Fruit fly (Drosophila melanogaster) whole organism, embryonic: ENCODE data around the gene Rab18.

Source experiments
- Atf6 ChIP-seq: fragments of 200-800 bp; sonication (Bioruptor generic); IDR thresholded peaks from 2 replicates; pipeline ENCODE4 v1.3.6; 2022; ENCODE audit warnings: missing biosample characterization, missing genetic modification characterization
- B-H2 ChIP-seq: fragments of 200-800 bp; sonication (Bioruptor generic); optimal IDR thresholded peaks from 2 replicates; lab custom pipeline; 2018; ENCODE audit warnings: missing biosample characterization, mild to moderate bottlenecking, missing genetic modification characterization
- CG12071 ChIP-seq: fragments of 200-800 bp; sonication (Bioruptor generic); optimal IDR thresholded peaks from 3 replicates; lab custom pipeline; 2018; ENCODE audit warnings: missing biosample characterization, mild to moderate bottlenecking, missing genetic modification characterization
- CG12391 ChIP-seq: fragments of 200-800 bp; sonication (Bioruptor generic); optimal IDR thresholded peaks from 3 replicates; lab custom pipeline; 2018; ENCODE audit warnings: missing biosample characterization, mild to moderate bottlenecking, missing genetic modification characterization, moderate library complexity
- CG12659 ChIP-seq: fragments of 200-800 bp; sonication (Bioruptor generic); optimal IDR thresholded peaks from 3 replicates; lab custom pipeline; 2017; ENCODE audit warnings: mild to moderate bottlenecking, missing biosample characterization, missing genetic modification reagents, missing genetic modification characterization
- CG12744 ChIP-seq: fragments of 200-800 bp; sonication (Bioruptor generic); optimal IDR thresholded peaks from 2 replicates; lab custom pipeline; 2016; ENCODE audit warnings: missing biosample characterization, missing genetic modification characterization
- CG13894 ChIP-seq: fragments of 200-800 bp; sonication (Bioruptor generic); optimal IDR thresholded peaks from 3 replicates; lab custom pipeline; 2018; ENCODE audit warnings: missing biosample characterization, mild to moderate bottlenecking, missing genetic modification characterization, moderate library complexity
- CG14667 ChIP-seq: fragments of 200-800 bp; sonication (Bioruptor generic); IDR thresholded peaks from 2 replicates; pipeline ENCODE4 v1.3.6; 2022; ENCODE audit warnings: missing biosample characterization, missing genetic modification characterization
- CG15011 ChIP-seq: fragments of 200-800 bp; sonication (Bioruptor generic); optimal IDR thresholded peaks from 3 replicates; lab custom pipeline; 2018; ENCODE audit warnings: missing biosample characterization, mild to moderate bottlenecking, missing genetic modification characterization
- CG17359 ChIP-seq: fragments of 200-800 bp; sonication (Bioruptor generic); optimal IDR thresholded peaks from 3 replicates; lab custom pipeline; 2018; ENCODE audit warnings: missing biosample characterization, mild to moderate bottlenecking, missing genetic modification characterization, moderate library complexity
- CG34376 ChIP-seq: fragments of 200-800 bp; sonication (Bioruptor generic); optimal IDR thresholded peaks from 2 replicates; lab custom pipeline; 2018; ENCODE audit warnings: missing biosample characterization, mild to moderate bottlenecking, missing genetic modification characterization
- CG3847 ChIP-seq: fragments of 200-800 bp; sonication (Bioruptor generic); IDR thresholded peaks from 2 replicates; pipeline ENCODE4 v1.3.6; 2022; ENCODE audit warnings: missing biosample characterization, missing genetic modification characterization
- CG4282 ChIP-seq: fragments of 200-800 bp; sonication (Bioruptor generic); optimal IDR thresholded peaks from 2 replicates; lab custom pipeline; 2016; ENCODE audit warnings: missing biosample characterization, missing genetic modification characterization
- CG4424 ChIP-seq: fragments of 200-800 bp; sonication (Bioruptor generic); optimal IDR thresholded peaks from 3 replicates; lab custom pipeline; 2016; ENCODE audit warnings: missing biosample characterization, missing genetic modification characterization
- CG5245 ChIP-seq: fragments of 200-800 bp; sonication (Bioruptor generic); optimal IDR thresholded peaks from 3 replicates; lab custom pipeline; 2016; ENCODE audit warnings: missing biosample characterization, missing genetic modification characterization
- CG7839 ChIP-seq: fragments of 200-800 bp; sonication (Bioruptor generic); optimal IDR thresholded peaks from 3 replicates; lab custom pipeline; 2018; ENCODE audit warnings: missing biosample characterization, mild to moderate bottlenecking, missing genetic modification characterization, moderate library complexity
- CG8290 ChIP-seq, 3 experiments: fragments of 200-800 bp; sonication (Bioruptor generic); optimal IDR thresholded peaks; 2 replicates each; lab custom pipeline; 2016 to 2019; ENCODE audit warnings: missing biosample characterization in 3 of 3, missing genetic modification characterization in 3 of 3, mild to moderate bottlenecking in 2 of 3, moderate library complexity in 1 of 3
- CG9797 ChIP-seq: fragments of 200-800 bp; sonication (Bioruptor generic); optimal IDR thresholded peaks from 3 replicates; lab custom pipeline; 2018; ENCODE audit warnings: missing biosample characterization, mild to moderate bottlenecking, missing genetic modification characterization
- CG9876 ChIP-seq: fragments of 200-800 bp; sonication (Bioruptor generic); optimal IDR thresholded peaks from 2 replicates; lab custom pipeline; 2016; ENCODE audit warnings: missing biosample characterization, missing genetic modification characterization
- CkIIα-i1 ChIP-seq: fragments of 200-800 bp; sonication (Bioruptor generic); IDR thresholded peaks from 2 replicates; pipeline ENCODE4 v1.3.6; 2022; ENCODE audit warnings: missing biosample characterization, missing genetic modification characterization
- Drgx ChIP-seq: fragments of 200-800 bp; sonication (Bioruptor generic); IDR thresholded peaks from 2 replicates; pipeline ENCODE4 v1.3.6; 2022; ENCODE audit warnings: missing biosample characterization, missing genetic modification characterization
- ERR ChIP-seq: fragments of 200-800 bp; sonication (Bioruptor generic); optimal IDR thresholded peaks from 2 replicates; lab custom pipeline; 2016; ENCODE audit warnings: missing biosample characterization, missing genetic modification characterization
- H2.0 ChIP-seq: fragments of 200-800 bp; sonication (Bioruptor generic); IDR thresholded peaks from 2 replicates; pipeline ENCODE4 v1.3.6; 2022; ENCODE audit warnings: missing biosample characterization, missing genetic modification characterization
- Jarid2 ChIP-seq: fragments of 200-800 bp; sonication (Bioruptor generic); optimal IDR thresholded peaks from 3 replicates; lab custom pipeline; 2017; ENCODE audit warnings: mild to moderate bottlenecking, missing biosample characterization, missing genetic modification reagents, missing genetic modification characterization
- Med ChIP-seq: fragments of 200-800 bp; sonication (Bioruptor generic); peaks from one replicate; lab custom pipeline; 2016; ENCODE audit warnings: missing biosample characterization, missing genetic modification characterization, mild to moderate bottlenecking, inconsistent platforms, moderate library complexity
- NfI ChIP-seq: fragments of 200-800 bp; sonication (Bioruptor generic); optimal IDR thresholded peaks from 3 replicates; lab custom pipeline; 2018; ENCODE audit warnings: missing biosample characterization, mild to moderate bottlenecking, missing genetic modification characterization, moderate library complexity
- Pdp1 ChIP-seq, 2 experiments: fragments of 200-800 bp; sonication (Bioruptor generic); optimal IDR thresholded peaks; 3 replicates each; lab custom pipeline; 2016; ENCODE audit warnings: missing biosample characterization in 2 of 2, missing genetic modification characterization in 2 of 2, mild to moderate bottlenecking in 1 of 2, moderate library complexity in 1 of 2
- Sin3A ChIP-seq: fragments of >200 bp; optimal IDR thresholded peaks from 2 replicates; lab custom pipeline; 2018
- Vsx1 ChIP-seq: fragments of 200-800 bp; sonication (Bioruptor generic); optimal IDR thresholded peaks from 2 replicates; lab custom pipeline; 2017; ENCODE audit warnings: missing biosample characterization, mild to moderate bottlenecking, missing genetic modification characterization, missing genetic modification reagents
- ac ChIP-seq: fragments of 200-800 bp; sonication (Bioruptor generic); optimal IDR thresholded peaks from 3 replicates; lab custom pipeline; 2017; ENCODE audit warnings: missing biosample characterization, mild to moderate bottlenecking, missing genetic modification characterization
- caup ChIP-seq: fragments of 200-800 bp; sonication (Bioruptor generic); optimal IDR thresholded peaks from 3 replicates; lab custom pipeline; 2017; ENCODE audit warnings: missing biosample characterization, mild to moderate bottlenecking, missing genetic modification characterization, moderate library complexity; ENCODE audit not compliant: severe bottlenecking
- chn ChIP-seq: fragments of 200-800 bp; sonication (Bioruptor generic); optimal IDR thresholded peaks from 2 replicates; lab custom pipeline; 2016; ENCODE audit warnings: missing biosample characterization, missing genetic modification characterization
- crol ChIP-seq: fragments of 200-800 bp; sonication (Bioruptor generic); IDR thresholded peaks from 2 replicates; pipeline ENCODE4 v1.3.6; 2022; ENCODE audit warnings: missing biosample characterization, missing genetic modification characterization
- cwo ChIP-seq: fragments of 200-800 bp; sonication (Bioruptor generic); optimal IDR thresholded peaks from 3 replicates; lab custom pipeline; 2017; ENCODE audit warnings: missing biosample characterization, missing genetic modification characterization, mild to moderate bottlenecking, moderate library complexity, missing genetic modification reagents
- dati ChIP-seq: fragments of 200-800 bp; sonication (Bioruptor generic); IDR thresholded peaks from 2 replicates; pipeline ENCODE4 v1.3.6; 2022; ENCODE audit warnings: missing biosample characterization, missing genetic modification characterization
- dmrt11E ChIP-seq: fragments of 200-800 bp; sonication (Bioruptor generic); optimal IDR thresholded peaks from 3 replicates; lab custom pipeline; 2018; ENCODE audit warnings: missing biosample characterization, mild to moderate bottlenecking, missing genetic modification characterization, moderate library complexity
- esg ChIP-seq: fragments of 200-800 bp; sonication (Bioruptor generic); conservative IDR thresholded peaks from 2 replicates; pipeline ENCODE4 v1.3.6; 2022; ENCODE audit warnings: missing biosample characterization, missing genetic modification characterization
- gcm ChIP-seq: fragments of 200-800 bp; sonication (Bioruptor generic); optimal IDR thresholded peaks from 2 replicates; lab custom pipeline; 2019; ENCODE audit warnings: missing biosample characterization, mild to moderate bottlenecking, missing genetic modification characterization, moderate library complexity
- grau ChIP-seq: fragments of 200-800 bp; optimal IDR thresholded peaks from 3 replicates; lab custom pipeline; 2019; ENCODE audit warnings: missing biosample characterization, mild to moderate bottlenecking, missing genetic modification characterization, moderate library complexity
- grn ChIP-seq: fragments of 200-800 bp; sonication (Bioruptor generic); optimal IDR thresholded peaks from 3 replicates; lab custom pipeline; 2017; ENCODE audit warnings: missing biosample characterization, missing genetic modification characterization
- gsb-n ChIP-seq: fragments of 200-800 bp; sonication (Bioruptor generic); optimal IDR thresholded peaks from 3 replicates; lab custom pipeline; 2018; ENCODE audit warnings: missing biosample characterization, mild to moderate bottlenecking, missing genetic modification characterization
- lmd ChIP-seq: fragments of 200-800 bp; sonication (Bioruptor generic); IDR thresholded peaks from 2 replicates; pipeline ENCODE4 v1.3.6; 2022; ENCODE audit warnings: missing biosample characterization, missing genetic modification characterization
- otp ChIP-seq: fragments of 200-800 bp; sonication (Bioruptor generic); IDR thresholded peaks from 3 replicates; pipeline ENCODE4, ENCODE4 v1.3.6; 2022; ENCODE audit warnings: missing biosample characterization, missing genetic modification characterization
- pho ChIP-seq: fragments of 200-800 bp; sonication (Bioruptor generic); optimal IDR thresholded peaks from 2 replicates; lab custom pipeline; 2016; ENCODE audit warnings: missing biosample characterization, missing genetic modification characterization
- schlank ChIP-seq: fragments of 200-800 bp; sonication (Bioruptor generic); optimal IDR thresholded peaks from 2 replicates; lab custom pipeline; 2018; ENCODE audit warnings: missing biosample characterization, mild to moderate bottlenecking, missing genetic modification characterization
- scrt ChIP-seq: fragments of 200-800 bp; sonication (Bioruptor generic); optimal IDR thresholded peaks from 2 replicates; lab custom pipeline; 2018; ENCODE audit warnings: missing biosample characterization, mild to moderate bottlenecking, missing genetic modification characterization, moderate library complexity
- seq ChIP-seq: fragments of 200-800 bp; sonication (Bioruptor generic); IDR thresholded peaks from 2 replicates; pipeline ENCODE4 v1.3.6; 2022; ENCODE audit warnings: missing biosample characterization, missing genetic modification characterization
- sisA ChIP-seq: fragments of 200-800 bp; sonication (Bioruptor generic); IDR thresholded peaks from 2 replicates; pipeline ENCODE4 v1.3.6; 2022; ENCODE audit warnings: missing biosample characterization, missing genetic modification characterization
- toy ChIP-seq: fragments of 200-800 bp; sonication (Bioruptor generic); IDR thresholded peaks from 2 replicates; pipeline ENCODE4 v1.3.6; 2022; ENCODE audit warnings: missing biosample characterization, missing genetic modification characterization
- wdn ChIP-seq: fragments of 200-800 bp; sonication (Bioruptor generic); IDR thresholded peaks from 2 replicates; pipeline ENCODE4 v1.3.6; 2022; ENCODE audit warnings: missing biosample characterization, missing genetic modification characterization

Gene Rab18

dm6 chrX:5718476-5719012 is 46.9 kb upstream of the Rab18 start (continued):
- peak; percentile 68 for TF ChIP-seq Med (GFP tag; lab: Kevin White, UChicago)
- peak; percentile 8 for TF ChIP-seq CG5245 (GFP tag; lab: Kevin White, UChicago)
- peak; percentile 30 for TF ChIP-seq CG15011 (GFP tag; lab: Kevin White, UChicago)
- no peak for TF ChIP-seq grn (GFP tag; lab: Kevin White, UChicago)
- TF ChIP-seq wdn = peak; percentile 69
- TF ChIP-seq CG34376 (GFP tag; lab: Kevin White, UChicago) = peak; percentile 53
- TF ChIP-seq CG9797 (GFP tag; lab: Kevin White, UChicago) = no peak
- TF ChIP-seq CG12071 = peak; percentile 22
- no peak for TF ChIP-seq gcm (GFP tag; lab: Kevin White, UChicago)
- peak; percentile 50; the same call in 1 of the 2 replicates for TF ChIP-seq Drgx
- peak; percentile 38; the same call in 1 of the 3 replicates for TF ChIP-seq otp
- TF ChIP-seq chn (GFP tag; lab: Kevin White, UChicago) = no peak
- TF ChIP-seq esg (GFP tag; lab: Robert Waterston, UW) = peak; percentile 37; the same call in 1 of the 2 replicates
- peak; percentile 61 for TF ChIP-seq H2.0 (GFP tag; lab: Robert Waterston, UW)
- no peak for TF ChIP-seq CG9876 (GFP tag; lab: Kevin White, UChicago)
- TF ChIP-seq CG12744 (GFP tag; lab: Kevin White, UChicago) = no peak
- TF ChIP-seq gsb-n (tag; lab: Kevin White, UChicago) = no peak
- TF ChIP-seq CG3847 (GFP tag; lab: Robert Waterston, UW) = peak; percentile 77
- peak; percentile 64 for TF ChIP-seq CG17359 (tag; lab: Kevin White, UChicago)
- peak; percentile 30 for TF ChIP-seq schlank (tag; lab: Kevin White, UChicago)
- TF ChIP-seq NfI (GFP tag; lab: Kevin White, UChicago) = peak; percentile 65
- no peak for TF ChIP-seq Vsx1 (GFP tag; lab: Kevin White, UChicago)
- no peak for TF ChIP-seq ERR
- peak; percentile 70 for TF ChIP-seq cwo (GFP tag; lab: Kevin White, UChicago)
- no peak for TF ChIP-seq dati (GFP tag; lab: Robert Waterston, UW)
- peak; percentile 79 for TF ChIP-seq CG7839
- no peak for TF ChIP-seq dmrt11E (tag; lab: Kevin White, UChicago)
- peak; percentile 71; the same call in 1 of the 2 replicates for TF ChIP-seq lmd (GFP tag; lab: Robert Waterston, UW)
- TF ChIP-seq CG13894 (tag; lab: Kevin White, UChicago) = peak; percentile 85
- no peak for TF ChIP-seq CG4282
- peak; percentile 58 for TF ChIP-seq scrt (GFP tag; lab: Kevin White, UChicago)
- peak; percentile 17 for TF ChIP-seq CG4424 (GFP tag; lab: Kevin White, UChicago)
- TF ChIP-seq CG8290 (GFP tag; optimal IDR thresholded peaks at IDR 0.05; lab: Kevin White, UChicago) = no peak
- TF ChIP-seq CG8290 (tag; optimal IDR thresholded peaks at IDR 0.05; lab: Kevin White, UChicago) = peak in 1 of 2 experiments; percentile 3
- TF ChIP-seq crol (GFP tag; lab: Robert Waterston, UW) = 0 out of 2 replicates have a peak, but pooled peaks have one; percentile 13
- TF ChIP-seq CkIIα-i1 (GFP tag; lab: Robert Waterston, UW) = 0 out of 2 replicates have a peak, but pooled peaks have one; percentile 34
- TF ChIP-seq Sin3A = no peak
- TF ChIP-seq grau (tag; lab: Kevin White, UChicago) = peak; percentile 91
- TF ChIP-seq seq (GFP tag; lab: Robert Waterston, UW) = peak; percentile 46; the same call in 1 of the 2 replicates
- TF ChIP-seq B-H2 = peak; percentile 88
- TF ChIP-seq ac (GFP tag; lab: Kevin White, UChicago) = no peak
- no peak for TF ChIP-seq pho (GFP tag; lab: Kevin White, UChicago)
- peak; percentile 71 for TF ChIP-seq caup
- TF ChIP-seq sisA = peak; percentile 57
- TF ChIP-seq Jarid2 (GFP tag; lab: Kevin White, UChicago) = no peak
- 0 out of 2 replicates have a peak, but pooled peaks have one; percentile 10 for TF ChIP-seq toy (GFP tag; lab: Robert Waterston, UW)
- peak in 1 of 2 experiments; percentile 5 for TF ChIP-seq Pdp1 (GFP tag; optimal IDR thresholded peaks at IDR 0.05; lab: Kevin White, UChicago)
- peak; percentile 61 for TF ChIP-seq CG12659 (GFP tag; lab: Kevin White, UChicago)
- TF ChIP-seq CG14667 (GFP tag; lab: Robert Waterston, UW) = peak; percentile 56
- TF ChIP-seq CG12391 = peak; percentile 60
- TF ChIP-seq Atf6 (GFP tag; lab: Robert Waterston, UW) = peak; percentile 86
